Fruit fly (Drosophila melanogaster): ENCODE measurements around the gene CG31287.

DNA sequence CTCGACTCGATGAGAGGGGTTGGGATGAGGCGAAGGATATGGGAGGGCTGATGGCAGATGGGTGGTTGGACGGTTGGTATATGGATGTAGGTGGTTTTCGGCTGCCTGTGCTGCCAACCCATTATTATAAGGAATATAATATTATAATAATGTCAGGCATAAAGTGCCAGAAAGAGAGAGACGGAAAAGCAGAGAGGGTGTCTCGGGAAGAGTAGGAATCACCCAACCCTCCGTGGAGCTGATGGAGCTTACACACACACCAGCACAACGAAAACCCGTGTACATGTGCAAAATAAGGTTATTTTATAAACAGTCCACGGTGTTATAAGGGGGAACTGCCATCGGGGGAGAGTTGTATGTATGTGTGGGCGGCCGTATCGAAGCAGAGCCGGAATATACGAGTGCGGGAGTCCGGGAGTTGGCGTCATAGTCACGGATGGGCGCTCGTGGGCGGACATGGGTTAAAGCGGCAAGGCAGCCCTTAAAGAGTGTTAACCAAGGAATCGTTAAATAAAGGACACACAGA is 45.4 kb downstream of the CG31287 start:
- TF ChIP-seq CG8478 (optimal IDR thresholded peaks at IDR 0.05) (no peak), CTCF (optimal IDR thresholded peaks at IDR 0.05) (no peak)
